Worm (Caenorhabditis elegans) whole organism, L3 larva: Measurements from ENCODE around the gene R13A1.1.

ENCODE experiments used
- ceh-82 ChIP-seq: fragments of 150-350 bp; optimal IDR thresholded peaks from 2 replicates; lab custom pipeline; 2014; ENCODE audit warnings: missing biosample characterization, missing genetic modification characterization
- fkh-10 ChIP-seq: sonication (generic microtip); optimal IDR thresholded peaks from 2 replicates; lab custom pipeline; 2017; ENCODE audit warnings: missing biosample characterization, missing genetic modification reagents, missing genetic modification characterization
- lsy-12 ChIP-seq: sonication (generic microtip); optimal IDR thresholded peaks from 2 replicates; lab custom pipeline; 2016; ENCODE audit warnings: mild to moderate bottlenecking, missing genetic modification characterization, missing compliant biosample characterization
- mdl-1 ChIP-seq: fragments of 150-350 bp; optimal IDR thresholded peaks from 2 replicates; lab custom pipeline; 2014; ENCODE audit warnings: missing biosample characterization, missing genetic modification characterization
- nhr-12 ChIP-seq: fragments of 150-350 bp; optimal IDR thresholded peaks from 2 replicates; lab custom pipeline; 2014; ENCODE audit warnings: missing biosample characterization, missing genetic modification characterization
- tbx-2 ChIP-seq: sonication (generic microtip); optimal IDR thresholded peaks from 2 replicates; lab custom pipeline; 2016; ENCODE audit warnings: mild to moderate bottlenecking, missing genetic modification characterization, missing compliant biosample characterization

DNA sequence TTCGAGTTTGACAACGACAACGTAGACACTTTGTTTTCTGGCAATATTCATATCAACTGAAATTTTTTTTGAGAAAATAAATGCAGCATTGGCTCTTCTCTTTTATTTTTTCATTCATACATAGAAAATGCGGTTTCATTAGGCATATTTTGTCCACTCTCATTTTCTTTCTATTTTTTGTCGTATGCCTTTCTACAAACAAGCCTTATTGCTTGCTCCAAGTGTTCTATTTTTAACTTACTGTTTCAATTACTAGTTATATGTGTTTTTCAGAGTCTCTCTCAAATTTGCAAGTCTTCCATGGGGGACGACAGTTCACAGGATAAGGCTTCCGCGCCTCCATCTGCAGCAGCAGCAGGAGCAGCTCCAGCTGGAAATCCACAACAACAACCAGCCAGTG is 13.9 kb upstream of the R13A1.1 start, which contains the start of gene kcc-1:
- TF ChIP-seq lsy-12 (tag; lab: Kevin White, UChicago) (no peak), fkh-10 (GFP tag; lab: Kevin White, UChicago) (no peak), tbx-2 (tag; lab: Kevin White, UChicago) (no peak), nhr-12 (tag; lab: Kevin White, UChicago) (no peak), ceh-82 (tag; lab: Kevin White, UChicago) (no peak), mdl-1 (tag; lab: Kevin White, UChicago) (no peak)
